ENCODE assay signal across 1 worm cellular context in the genomic region with DNA sequence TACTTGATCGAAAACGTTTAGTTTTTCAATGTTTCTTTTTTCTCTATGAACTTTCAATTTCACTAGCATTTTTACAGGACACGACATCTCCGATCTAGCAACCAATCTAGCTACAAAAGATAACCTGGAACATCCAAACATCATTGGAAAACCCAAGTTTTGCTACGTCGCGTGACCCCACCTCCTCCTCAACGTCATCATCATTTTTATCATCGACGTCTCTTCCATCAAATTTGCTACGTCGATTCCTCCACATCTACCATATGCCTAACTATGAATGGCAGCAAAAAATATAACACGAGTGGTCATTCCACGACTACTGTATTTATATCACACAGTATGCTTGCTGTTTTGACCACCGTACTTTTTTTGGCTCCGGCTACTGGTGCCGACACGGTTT.
A peak's percentile ranks its signal among the peaks of the same experiment; 100 is the strongest.
TF ChIP-seq lines count a peak whose summit lies in the region.

A gene (plus strand): TSS at position 78 of the 400 bp plus-strand sequence.

TF ChIP-seq in whole organism, L1 larva, 84 proteins besides CTCF, POLR2A, EP300 and RAD21 (continued from another document):
- no peak for TF ChIP-seq tlp-1 (tag; optimal IDR thresholded peaks at IDR 0.05; lab: Kevin White, UChicago)
- TF ChIP-seq lir-3 (tag; optimal IDR thresholded peaks at IDR 0.05; lab: Kevin White, UChicago; ENCODE audit: poor library complexity) = no peak
- no peak for TF ChIP-seq hlh-17 (GFP tag; optimal IDR thresholded peaks at IDR 0.05; lab: Kevin White, UChicago; ENCODE audit: borderline replicate concordance)
- TF ChIP-seq ceh-82 (tag; optimal IDR thresholded peaks at IDR 0.05; lab: Kevin White, UChicago) = no peak
- peak; percentile 26 for TF ChIP-seq nhr-20 (tag; optimal IDR thresholded peaks at IDR 0.05; lab: Kevin White, UChicago)
- TF ChIP-seq unc-30 (tag; optimal IDR thresholded peaks at IDR 0.05; lab: Kevin White, UChicago) = no peak
- TF ChIP-seq unc-86 (tag; optimal IDR thresholded peaks at IDR 0.05; lab: Kevin White, UChicago) = no peak
- TF ChIP-seq dsc-1 (tag; optimal IDR thresholded peaks at IDR 0.05; lab: Kevin White, UChicago) = no peak
- no peak for TF ChIP-seq ets-5 (GFP tag; IDR thresholded peaks at IDR 0.05; lab: Robert Waterston, UW)
